Fruit fly (Drosophila melanogaster): ENCODE data around the gene RluA-2.

The RluA-2 gene

DNA sequence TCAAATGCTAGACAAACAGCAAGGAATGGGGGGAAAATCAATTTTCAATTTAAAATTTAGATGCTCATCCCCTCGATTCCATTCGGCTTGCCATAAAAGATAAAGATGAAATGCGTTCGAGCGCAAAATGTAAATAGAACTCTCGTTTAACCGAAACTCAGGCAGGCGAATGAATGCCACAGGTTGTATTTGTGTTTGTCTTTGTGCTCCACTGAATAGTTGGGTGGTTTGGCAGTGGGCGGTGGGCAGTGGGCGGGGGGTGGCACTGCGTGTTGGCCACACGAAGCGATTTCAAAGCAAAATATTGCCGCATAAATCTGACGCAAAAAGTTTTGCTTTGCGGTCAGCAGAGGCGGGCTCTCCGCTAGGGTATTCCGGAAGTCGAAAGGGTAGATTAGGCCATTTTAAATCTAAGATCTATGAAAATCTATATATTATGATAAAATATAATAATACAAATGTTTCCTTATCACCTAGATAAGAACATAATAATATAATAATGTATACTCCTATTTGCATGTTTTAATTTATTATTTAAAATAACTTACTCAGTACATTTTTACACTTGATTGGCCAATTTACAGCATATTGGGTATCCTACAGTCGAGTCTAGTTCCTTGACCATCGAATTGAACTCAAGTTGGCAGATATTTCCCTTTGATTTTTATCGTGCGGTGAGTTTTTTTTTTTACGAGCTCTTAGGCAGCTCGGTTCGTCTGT, 45.5 kb downstream of the RluA-2 start (continued):
- TF ChIP-seq Dad (GFP tag; optimal IDR thresholded peaks at IDR 0.05) (no peak), ro (GFP tag; IDR thresholded peaks at IDR 0.05) (no peak), D (optimal IDR thresholded peaks at IDR 0.05) (no peak), D (GFP tag; optimal IDR thresholded peaks at IDR 0.05) (peak; percentile 38), CG11456 (GFP tag; IDR thresholded peaks at IDR 0.05) (peak; percentile 69; the same call in 2 of the 3 replicates), Atf6 (GFP tag; IDR thresholded peaks at IDR 0.05) (peak; percentile 60; the same call in 1 of the 2 replicates), NFAT (GFP tag; IDR thresholded peaks at IDR 0.05) (peak; percentile 42; the same call in 1 of the 2 replicates), jumu (GFP tag; optimal IDR thresholded peaks at IDR 0.05) (no peak), CG6791 (GFP tag; IDR thresholded peaks at IDR 0.05; ENCODE audit: partially characterized antibody) (no peak), CG12769 (tag; optimal IDR thresholded peaks at IDR 0.05) (peak; percentile 73), jigr1 (GFP tag; IDR thresholded peaks at IDR 0.05) (0 out of 3 replicates have a peak, but pooled peaks have one; percentile 25), Aef1 (GFP tag; IDR thresholded peaks at IDR 0.05) (peak; percentile 35; the same call in 1 of the 3 replicates), lola (GFP tag; optimal IDR thresholded peaks at IDR 0.05) (no peak), CG17186 (GFP tag; optimal IDR thresholded peaks at IDR 0.05) (no peak), CG30403 (GFP tag; optimal IDR thresholded peaks at IDR 0.05) (peak; percentile 77), corto (GFP tag; optimal IDR thresholded peaks at IDR 0.05) (no peak), inv (GFP tag; IDR thresholded peaks at IDR 0.05; ENCODE audit: partially characterized antibody) (no peak), CrebB (tag; optimal IDR thresholded peaks at IDR 0.05) (no peak), CG10462 (GFP tag; optimal IDR thresholded peaks at IDR 0.05) (peak; percentile 27), Sox102F (GFP tag; optimal IDR thresholded peaks at IDR 0.05) (peak; percentile 75), chinmo (GFP tag; IDR thresholded peaks at IDR 0.05; ENCODE audit: partially characterized antibody) (no peak), fd3F (GFP tag; optimal IDR thresholded peaks at IDR 0.05) (peak; percentile 11), Pdp1 (GFP tag; optimal IDR thresholded peaks at IDR 0.05) (no peak), bbx (GFP tag; IDR thresholded peaks at IDR 0.05; ENCODE audit: partially characterized antibody) (no peak), CG12391 (tag; optimal IDR thresholded peaks at IDR 0.05) (peak; percentile 67), CG9876 (GFP tag; optimal IDR thresholded peaks at IDR 0.05) (no peak), pros (GFP tag; optimal IDR thresholded peaks at IDR 0.05) (no peak), Poxn (GFP tag; IDR thresholded peaks at IDR 0.05) (no peak), pzg (GFP tag; optimal IDR thresholded peaks at IDR 0.05) (no peak), pb (GFP tag; optimal IDR thresholded peaks at IDR 0.05) (no peak), ap (GFP tag; IDR thresholded peaks at IDR 0.05) (no peak), CG18476 (GFP tag; optimal IDR thresholded peaks at IDR 0.05) (no peak), CG1647 (GFP tag; optimal IDR thresholded peaks at IDR 0.05) (no peak), CkIIα-i1 (GFP tag; IDR thresholded peaks at IDR 0.05) (no peak), CG5245 (GFP tag; optimal IDR thresholded peaks at IDR 0.05) (peak; percentile 31), CG3838 (GFP tag; optimal IDR thresholded peaks at IDR 0.05) (no peak), CG18011 (GFP tag; optimal IDR thresholded peaks at IDR 0.05) (peak; percentile 10), CG34376 (GFP tag; optimal IDR thresholded peaks at IDR 0.05) (no peak), sim (GFP tag; IDR thresholded peaks at IDR 0.05) (no peak; the same call in 1 of the 2 replicates), bab2 (GFP tag; optimal IDR thresholded peaks at IDR 0.05) (no peak), CG10366 (GFP tag; IDR thresholded peaks at IDR 0.05) (peak; percentile 61), CG3726 (GFP tag; IDR thresholded peaks at IDR 0.05) (no peak), chn (GFP tag; optimal IDR thresholded peaks at IDR 0.05) (no peak), oc (tag; optimal IDR thresholded peaks at IDR 0.05) (no peak), gsb (GFP tag; IDR thresholded peaks at IDR 0.05) (peak; percentile 48), CG34224 (GFP tag; IDR thresholded peaks at IDR 0.05; ENCODE audit: partially characterized antibody) (no peak), CG18262 (tag; optimal IDR thresholded peaks at IDR 0.05) (peak; percentile 65), ind (GFP tag; optimal IDR thresholded peaks at IDR 0.05) (peak; percentile 60), Deaf1 (tag; optimal IDR thresholded peaks at IDR 0.05) (peak; percentile 27)
